Worm (Caenorhabditis elegans) whole organism, L1 larva: ENCODE data around the gene sel-13.
A peak's percentile ranks its signal among the peaks of the same experiment; 100 is the strongest.

Source experiments
- F16B12.6 ChIP-seq: fragments of 150-350 bp; optimal IDR thresholded peaks from 2 replicates; lab custom pipeline; 2014; ENCODE audit warnings: missing biosample characterization, missing genetic modification characterization
- aha-1 ChIP-seq: fragments of 150-350 bp; optimal IDR thresholded peaks from 2 replicates; lab custom pipeline; 2014; ENCODE audit warnings: missing biosample characterization, missing genetic modification characterization
- alr-1 ChIP-seq: fragments of 200-800 bp; sonication (Bioruptor generic); optimal IDR thresholded peaks from 2 replicates; lab custom pipeline; 2018; ENCODE audit warnings: borderline replicate concordance, mild to moderate bottlenecking, missing genetic modification characterization, missing compliant biosample characterization
- blmp-1 ChIP-seq: fragments of 150-350 bp; optimal IDR thresholded peaks from 2 replicates; lab custom pipeline; 2014; ENCODE audit warnings: missing biosample characterization, missing genetic modification characterization
- ceh-63 ChIP-seq: fragments of 200-800 bp; sonication (Bioruptor generic); optimal IDR thresholded peaks from 2 replicates; lab custom pipeline; 2018; ENCODE audit warnings: mild to moderate bottlenecking, missing genetic modification characterization, missing compliant biosample characterization
- ces-1 ChIP-seq: fragments of 150-350 bp; optimal IDR thresholded peaks from 2 replicates; lab custom pipeline; 2014; ENCODE audit warnings: missing biosample characterization, missing genetic modification reagents, missing genetic modification characterization
- dsc-1 ChIP-seq: sonication (generic microtip); optimal IDR thresholded peaks from 2 replicates; lab custom pipeline; 2016; ENCODE audit warnings: mild to moderate bottlenecking, missing genetic modification characterization, missing compliant biosample characterization
- efl-1 ChIP-seq, 4 experiments: fragments of 150-350 bp; optimal IDR thresholded peaks in 3 of 4; peaks in 1 of 4; 1 replicate in 1 of 4; 2 replicates in 3 of 4; lab custom pipeline; 2014; ENCODE audit warnings: missing biosample characterization in 2 of 4, missing genetic modification characterization in 2 of 4, missing genetic modification reagents in 2 of 4
- efl-3 ChIP-seq: fragments of 200-800 bp; sonication (Bioruptor generic); optimal IDR thresholded peaks from 2 replicates; lab custom pipeline; 2018; ENCODE audit warnings: mild to moderate bottlenecking, missing genetic modification characterization, missing compliant biosample characterization
- elt-2 ChIP-seq: sonication (generic microtip); optimal IDR thresholded peaks from 2 replicates; lab custom pipeline; 2016; ENCODE audit warnings: missing genetic modification characterization, mild to moderate bottlenecking, inconsistent platforms, missing compliant biosample characterization, missing genetic modification reagents
- ets-5 ChIP-seq: fragments of 200-800 bp; sonication (Bioruptor generic); IDR thresholded peaks from 2 replicates; pipeline ENCODE4 v1.3.6; 2022; ENCODE audit warnings: missing genetic modification characterization, missing compliant biosample characterization
- fkh-4 ChIP-seq: sonication (generic microtip); optimal IDR thresholded peaks from 2 replicates; lab custom pipeline; 2016; ENCODE audit warnings: missing compliant biosample characterization, missing genetic modification characterization, borderline replicate concordance
- grh-1 ChIP-seq: fragments of 200-800 bp; sonication (Bioruptor generic); IDR thresholded peaks from 2 replicates; pipeline ENCODE4 v1.3.6; 2022; ENCODE audit warnings: missing genetic modification reagents, missing genetic modification characterization, missing compliant biosample characterization
- hlh-17 ChIP-seq: fragments of 200-800 bp; sonication (Bioruptor generic); optimal IDR thresholded peaks from 2 replicates; lab custom pipeline; 2018; ENCODE audit warnings: missing genetic modification characterization, mild to moderate bottlenecking, missing compliant biosample characterization, moderate library complexity, borderline replicate concordance
- hlh-4 ChIP-seq: sonication (generic microtip); optimal IDR thresholded peaks from 2 replicates; lab custom pipeline; 2016; ENCODE audit warnings: mild to moderate bottlenecking, missing genetic modification characterization, missing compliant biosample characterization
- hpl-2 ChIP-seq: fragments of 150-350 bp; optimal IDR thresholded peaks from 2 replicates; lab custom pipeline; 2014; ENCODE audit warnings: missing biosample characterization, missing genetic modification reagents, missing genetic modification characterization
- irx-1 ChIP-seq: sonication (generic microtip); optimal IDR thresholded peaks from 2 replicates; lab custom pipeline; 2016; ENCODE audit warnings: missing genetic modification characterization, missing compliant biosample characterization
- lin-13 ChIP-seq: fragments of 150-350 bp; optimal IDR thresholded peaks from 2 replicates; lab custom pipeline; 2014; ENCODE audit warnings: missing biosample characterization, missing genetic modification reagents, missing genetic modification characterization
- lin-35 ChIP-seq, 2 experiments: fragments of 150-350 bp; optimal IDR thresholded peaks; 2 replicates each; lab custom pipeline; 2014; ENCODE audit warnings: missing biosample characterization in 2 of 2, missing genetic modification characterization in 2 of 2, missing genetic modification reagents in 2 of 2
- lin-39 ChIP-seq: fragments of 150-350 bp; optimal IDR thresholded peaks from 2 replicates; lab custom pipeline; 2014; ENCODE audit warnings: missing biosample characterization, missing genetic modification reagents, missing genetic modification characterization
- lsy-2 ChIP-seq, 2 experiments: fragments of 150-350 bp; optimal IDR thresholded peaks; 2 replicates each; lab custom pipeline; 2014; ENCODE audit warnings: missing biosample characterization in 2 of 2, missing genetic modification characterization in 2 of 2
- mab-9 ChIP-seq: fragments of 200-800 bp; sonication (Bioruptor generic); IDR thresholded peaks from 2 replicates; pipeline ENCODE4 v1.3.6; 2022; ENCODE audit warnings: missing genetic modification reagents, missing genetic modification characterization, missing compliant biosample characterization
- mdl-1 ChIP-seq, 2 experiments: fragments of 150-350 bp; optimal IDR thresholded peaks; 2 replicates each; lab custom pipeline; 2014 to 2017; ENCODE audit warnings: missing biosample characterization in 2 of 2, missing genetic modification characterization in 2 of 2, inconsistent platforms in 1 of 2
- mef-2 ChIP-seq: fragments of 150-350 bp; optimal IDR thresholded peaks from 2 replicates; lab custom pipeline; 2014; ENCODE audit warnings: missing biosample characterization, missing genetic modification characterization
- mep-1 ChIP-seq: fragments of 150-350 bp; optimal IDR thresholded peaks from 2 replicates; lab custom pipeline; 2014; ENCODE audit warnings: missing biosample characterization, missing genetic modification characterization
- nhr-19 ChIP-seq: fragments of 200-800 bp; sonication (Bioruptor generic); conservative IDR thresholded peaks from 2 replicates; pipeline ENCODE4 v1.3.6; 2022; ENCODE audit warnings: missing genetic modification characterization, missing compliant biosample characterization
- nhr-20 ChIP-seq: sonication (generic microtip); optimal IDR thresholded peaks from 2 replicates; lab custom pipeline; 2016; ENCODE audit warnings: mild to moderate bottlenecking, missing genetic modification characterization, missing compliant biosample characterization
- nhr-237 ChIP-seq: fragments of 150-350 bp; optimal IDR thresholded peaks from 2 replicates; lab custom pipeline; 2014; ENCODE audit warnings: missing biosample characterization, missing genetic modification characterization
- nhr-71 ChIP-seq: sonication (generic microtip); optimal IDR thresholded peaks from 2 replicates; lab custom pipeline; 2016; ENCODE audit warnings: mild to moderate bottlenecking, missing genetic modification characterization, moderate library complexity, missing compliant biosample characterization
- nhr-76 ChIP-seq: sonication (generic microtip); optimal IDR thresholded peaks from 2 replicates; lab custom pipeline; 2017; ENCODE audit warnings: missing biosample characterization, missing genetic modification characterization
- nhr-84 ChIP-seq: sonication (generic microtip); optimal IDR thresholded peaks from 2 replicates; lab custom pipeline; 2017; ENCODE audit warnings: missing biosample characterization, missing genetic modification characterization
- pax-3 ChIP-seq: fragments of 200-800 bp; sonication (Bioruptor generic); optimal IDR thresholded peaks from 2 replicates; lab custom pipeline; 2018; ENCODE audit warnings: mild to moderate bottlenecking, missing genetic modification characterization, moderate library complexity, missing compliant biosample characterization
- rnt-1 ChIP-seq: sonication (generic microtip); optimal IDR thresholded peaks from 2 replicates; lab custom pipeline; 2016; ENCODE audit warnings: mild to moderate bottlenecking, missing genetic modification characterization, moderate library complexity, missing compliant biosample characterization
- snpc-4 ChIP-seq: fragments of 150-350 bp; optimal IDR thresholded peaks from 2 replicates; lab custom pipeline; 2014; ENCODE audit warnings: missing biosample characterization, missing genetic modification characterization
- unc-30 ChIP-seq: sonication (generic microtip); optimal IDR thresholded peaks from 2 replicates; lab custom pipeline; 2017; ENCODE audit warnings: missing biosample characterization, missing genetic modification characterization
- unc-86 ChIP-seq: sonication (generic microtip); optimal IDR thresholded peaks from 2 replicates; lab custom pipeline; 2016; ENCODE audit warnings: missing genetic modification characterization, missing compliant biosample characterization
- unc-98 ChIP-seq: fragments of 200-800 bp; sonication (Bioruptor generic); IDR thresholded peaks from 2 replicates; pipeline ENCODE4 v1.3.6; 2022; ENCODE audit warnings: missing genetic modification characterization, missing compliant biosample characterization
- vab-15 ChIP-seq: sonication (generic microtip); optimal IDR thresholded peaks from 2 replicates; lab custom pipeline; 2017; ENCODE audit warnings: missing genotype, mild to moderate bottlenecking, missing genetic modification characterization, missing compliant biosample characterization
- zip-4 ChIP-seq: fragments of 200-800 bp; sonication (Bioruptor generic); optimal IDR thresholded peaks from 2 replicates; lab custom pipeline; 2018; ENCODE audit warnings: mild to moderate bottlenecking, missing genetic modification characterization, moderate library complexity, missing compliant biosample characterization
- ztf-11 ChIP-seq, 2 experiments: sonication (generic microtip); optimal IDR thresholded peaks; 2 replicates each; lab custom pipeline; 2016 to 2017; ENCODE audit warnings: missing genetic modification characterization in 2 of 2, missing biosample characterization in 1 of 2, missing compliant biosample characterization in 1 of 2

Gene sel-13

DNA sequence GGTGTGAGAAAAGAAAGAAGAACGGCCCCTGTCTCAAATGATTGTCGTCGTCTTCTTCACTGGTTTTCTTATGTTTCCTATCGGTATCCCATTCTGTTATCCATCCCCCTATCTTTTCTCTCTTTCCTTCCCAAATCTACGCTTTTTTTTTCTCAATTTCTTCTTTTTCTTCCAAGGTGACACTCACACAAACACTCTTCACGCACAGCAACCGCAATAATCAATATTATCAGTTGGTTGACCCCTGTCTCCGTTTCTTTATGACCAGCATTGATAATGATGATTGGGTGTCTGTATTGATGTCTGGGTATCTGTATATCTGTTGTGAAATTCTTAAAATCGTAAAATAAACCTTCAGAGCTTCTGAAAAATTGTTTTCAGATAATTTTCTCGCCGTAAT is 40.8 kb upstream of the sel-13 start (continued):
- TF ChIP-seq F16B12.6 (tag; lab: Kevin White, UChicago) = no peak
- TF ChIP-seq lsy-2 (tag; optimal IDR thresholded peaks at IDR 0.05; lab: Kevin White, UChicago) = peak in 1 of 2 experiments; percentile 31
- no peak for TF ChIP-seq mef-2
- TF ChIP-seq ztf-11 (tag; optimal IDR thresholded peaks at IDR 0.05; lab: Kevin White, UChicago) = no peak
- TF ChIP-seq nhr-84 (tag; lab: Kevin White, UChicago) = no peak
- TF ChIP-seq ets-5 (GFP tag; lab: Robert Waterston, UW) = no peak
- no peak for TF ChIP-seq hlh-4 (tag; lab: Kevin White, UChicago)
- no peak for TF ChIP-seq ces-1
- no peak for TF ChIP-seq snpc-4
- TF ChIP-seq irx-1 (tag; lab: Kevin White, UChicago) = no peak
- TF ChIP-seq hpl-2 (GFP tag; lab: Kevin White, UChicago) = no peak
- TF ChIP-seq mab-9 (GFP tag; lab: Robert Waterston, UW) = no peak
- TF ChIP-seq ceh-63 (GFP tag; lab: Kevin White, UChicago) = no peak
- TF ChIP-seq hlh-17 (GFP tag; lab: Kevin White, UChicago) = no peak
- TF ChIP-seq lin-39 = no peak
- no peak for TF ChIP-seq grh-1 (GFP tag; lab: Robert Waterston, UW)
- no peak for TF ChIP-seq nhr-237 (tag; lab: Kevin White, UChicago)
- TF ChIP-seq mdl-1 (tag; optimal IDR thresholded peaks at IDR 0.05; lab: Kevin White, UChicago) = peak in 1 of 2 experiments; percentile 4
- peak; percentile 3 for TF ChIP-seq nhr-71
- no peak for TF ChIP-seq lin-13 (GFP tag; lab: Kevin White, UChicago)
- TF ChIP-seq alr-1 = no peak
- TF ChIP-seq efl-3 (GFP tag; lab: Kevin White, UChicago) = no peak
- TF ChIP-seq nhr-76 (tag; lab: Kevin White, UChicago) = no peak
- TF ChIP-seq blmp-1 (tag; lab: Kevin White, UChicago) = peak; percentile 67
- TF ChIP-seq dsc-1 (tag; lab: Kevin White, UChicago) = no peak
- no peak for TF ChIP-seq fkh-4 (tag; lab: Kevin White, UChicago)
- TF ChIP-seq unc-98 = no peak
- TF ChIP-seq vab-15 (tag; lab: Kevin White, UChicago) = no peak
- peak in 1 of 2 experiments; percentile 28 for TF ChIP-seq lin-35 (GFP tag; optimal IDR thresholded peaks at IDR 0.05; lab: Kevin White, UChicago)
- no peak for TF ChIP-seq pax-3 (tag; lab: Kevin White, UChicago)
- TF ChIP-seq nhr-20 (tag; lab: Kevin White, UChicago) = no peak
- TF ChIP-seq mep-1 = no peak

DNA sequence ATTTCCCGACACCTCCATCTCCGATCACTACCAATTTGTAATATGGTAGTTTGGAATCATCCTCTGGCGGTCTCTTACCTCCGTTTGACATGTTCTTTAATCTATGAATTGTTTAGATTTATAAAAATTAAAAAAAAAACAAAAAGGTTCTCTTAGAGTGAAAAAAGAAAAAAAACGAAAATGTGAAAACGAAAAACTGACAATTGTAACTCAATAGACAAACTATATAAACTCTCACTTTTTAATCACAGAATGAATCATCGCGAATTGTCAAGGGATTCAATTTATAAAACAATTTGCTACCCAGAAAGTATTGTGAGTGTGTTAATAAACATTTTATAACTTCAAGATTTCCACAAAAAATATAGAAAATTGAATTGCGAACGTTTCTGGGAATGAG is 40.0 kb upstream of the sel-13 start, which contains the start of gene ras-2:
Gene ras-2 (minus strand): TSS at position 101 of the 400 bp plus-strand sequence.
- no peak for TF ChIP-seq efl-1 (optimal IDR thresholded peaks at IDR 0.05; lab: Kevin White, UChicago)
- TF ChIP-seq efl-1 (GFP tag; optimal IDR thresholded peaks at IDR 0.05 in 1 of 2; lab: Kevin White, UChicago) = no peak
- no peak for TF ChIP-seq zip-4 (GFP tag; lab: Kevin White, UChicago)
- TF ChIP-seq unc-30 (tag; lab: Kevin White, UChicago) = no peak
- TF ChIP-seq unc-86 (tag; lab: Kevin White, UChicago) = no peak
- no peak for TF ChIP-seq ztf-11 (tag; optimal IDR thresholded peaks at IDR 0.05; lab: Kevin White, UChicago)
- no peak for TF ChIP-seq nhr-76 (tag; lab: Kevin White, UChicago)
- no peak for TF ChIP-seq ceh-63 (GFP tag; lab: Kevin White, UChicago)
- TF ChIP-seq aha-1 (tag; lab: Kevin White, UChicago) = no peak
- TF ChIP-seq efl-3 (GFP tag; lab: Kevin White, UChicago) = no peak
- no peak for TF ChIP-seq lin-39
- no peak for TF ChIP-seq ces-1
- TF ChIP-seq nhr-19 = no peak

DNA sequence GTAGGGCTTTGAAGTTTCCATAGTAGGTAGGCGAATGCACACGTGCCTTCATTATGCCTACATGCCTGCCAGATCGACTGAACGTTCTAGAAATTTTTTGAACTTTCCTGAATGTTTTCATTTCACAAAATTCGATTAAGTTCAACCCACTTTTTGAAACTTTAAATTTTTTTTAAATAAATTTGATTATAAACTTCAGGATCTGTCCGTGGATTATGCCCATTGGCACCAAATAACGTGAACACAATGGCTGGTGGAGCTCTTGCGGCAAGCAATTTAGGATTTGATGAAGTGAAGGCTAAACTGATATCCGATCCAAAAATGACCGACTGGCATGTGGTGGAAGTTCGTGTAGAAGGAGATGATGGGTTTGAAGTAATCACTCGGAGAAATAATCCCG is 35.4 kb upstream of the sel-13 start, which contains the start of gene F17C8.7:
Gene F17C8.7 (plus strand): TSS at position 301 of the 400 bp plus-strand sequence.
- TF ChIP-seq rnt-1 (tag; lab: Kevin White, UChicago) (no peak), mep-1 (no peak), elt-2 (tag; lab: Kevin White, UChicago) (no peak)
